Fruit fly (Drosophila melanogaster) whole organism, adult: ENCODE data around the gene CG12213.
"Not testable (repeated sequence)": the region's sequence is repeated elsewhere in the genome, so short reads cannot be mapped to it uniquely, and the experiment has no call there.

Experiments used
- CG1620 ChIP-seq: fragments of 200-800 bp; sonication (Bioruptor generic); optimal IDR thresholded peaks from 2 replicates; lab custom pipeline; 2016; ENCODE audit warnings: missing biosample characterization, missing genetic modification characterization
- Mnt ChIP-seq: fragments of 200-800 bp; sonication (Bioruptor generic); optimal IDR thresholded peaks from 2 replicates; lab custom pipeline; 2016; ENCODE audit warnings: missing biosample characterization, mild to moderate bottlenecking, missing genetic modification characterization
- cic ChIP-seq: fragments of 200-800 bp; sonication (Bioruptor generic); optimal IDR thresholded peaks from 2 replicates; lab custom pipeline; 2017; ENCODE audit warnings: missing biosample characterization, mild to moderate bottlenecking, missing genetic modification characterization, moderate library complexity
- kay ChIP-seq: fragments of 200-800 bp; sonication (Bioruptor generic); peaks from one replicate; lab custom pipeline; 2016; ENCODE audit warnings: missing biosample characterization, missing genetic modification characterization, borderline replicate concordance

DNA sequence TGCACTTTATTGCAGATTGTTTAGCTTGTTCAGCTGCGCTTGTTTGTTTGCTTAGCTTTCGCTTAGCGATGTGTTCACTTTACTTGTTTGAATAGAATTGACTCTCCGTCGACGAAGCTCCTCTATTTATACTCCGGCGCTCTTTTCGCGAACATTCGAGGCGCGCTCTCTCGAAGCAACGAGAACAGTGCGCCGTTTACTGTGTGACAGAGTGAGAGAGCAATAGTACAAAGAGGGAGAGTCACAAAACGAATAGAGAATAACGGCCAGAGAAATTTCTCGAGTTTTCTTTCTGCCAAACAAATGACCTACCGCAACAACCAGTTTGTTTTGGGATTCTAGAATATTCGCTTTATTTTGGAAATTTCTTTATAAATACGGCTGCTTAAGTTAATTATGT is 11.0 kb downstream of the CG12213 start, which contains the start of gene Hsp70Aa:
- TF ChIP-seq cic; CG1620 (GFP tag; lab: Kevin White, UChicago); Mnt; kay (GFP tag; lab: Kevin White, UChicago): not testable (repeated sequence)
